Worm (Caenorhabditis elegans) whole organism, midembryonic: Measurements from ENCODE around the gene sulp-3.

Source experiments
- T22C8.4 ChIP-seq: fragments of 200-800 bp; sonication (Bioruptor generic); IDR thresholded peaks from 2 replicates; pipeline ENCODE4 v1.3.6; 2022; ENCODE audit warnings: missing genetic modification characterization, missing compliant biosample characterization
- cog-1 ChIP-seq: sonication (generic microtip); optimal IDR thresholded peaks from 2 replicates; lab custom pipeline; 2016; ENCODE audit warnings: missing genetic modification characterization, missing compliant biosample characterization
- flt-1 ChIP-seq: fragments of 200-800 bp; sonication (Bioruptor generic); IDR thresholded peaks from 2 replicates; pipeline ENCODE4 v1.3.6; 2022; ENCODE audit warnings: missing genetic modification characterization, missing compliant biosample characterization
- klf-2 ChIP-seq: fragments of 200-800 bp; sonication (Bioruptor generic); conservative IDR thresholded peaks from 2 replicates; pipeline ENCODE4 v1.3.6; 2022; ENCODE audit warnings: missing genetic modification reagents, missing genetic modification characterization, missing compliant biosample characterization
- med-1 ChIP-seq: sonication (generic microtip); optimal IDR thresholded peaks from 2 replicates; lab custom pipeline; 2017; ENCODE audit warnings: missing genetic modification characterization, mild to moderate bottlenecking, missing compliant biosample characterization, antibody characterized with exemption, missing genetic modification reagents; ENCODE audit not compliant: insufficient read depth
- ref-1 ChIP-seq: fragments of 200-800 bp; sonication (Bioruptor generic); conservative IDR thresholded peaks from 2 replicates; pipeline ENCODE4 v1.3.6; 2022; ENCODE audit warnings: missing genetic modification reagents, missing genetic modification characterization, missing compliant biosample characterization
- tab-1 ChIP-seq: fragments of 200-800 bp; sonication (Bioruptor generic); IDR thresholded peaks from 2 replicates; pipeline ENCODE4 v1.3.6; 2022; ENCODE audit warnings: missing genetic modification characterization, missing compliant biosample characterization
- ztf-23 ChIP-seq: fragments of 200-800 bp; sonication (Bioruptor generic); IDR thresholded peaks from 2 replicates; pipeline ENCODE4 v1.3.6; 2022; ENCODE audit warnings: missing genetic modification reagents, missing genetic modification characterization, missing compliant biosample characterization
- ztf-29 ChIP-seq: fragments of 200-800 bp; sonication (Bioruptor generic); IDR thresholded peaks from 2 replicates; pipeline ENCODE4 v1.3.6; 2022; ENCODE audit warnings: missing genetic modification reagents, missing genetic modification characterization, missing compliant biosample characterization

Gene sulp-3

ce11 chrX:8428319-8428888, 20.2 kb upstream of the sulp-3 start, which contains the start of gene F08F1.3:
F08F1.3 (plus strand) TSS chrX:8428838.
- TF ChIP-seq flt-1 (GFP tag; lab: Robert Waterston, UW): no peak

- TF ChIP-seq tab-1 (GFP tag; lab: Robert Waterston, UW) (no peak), cog-1 (no peak)
Observed at ce11 chrX:8426160-8426712, 18.1 kb upstream of the sulp-3 start.

ce11 chrX:8424286-8424685, 16.1 kb upstream of the sulp-3 start:
- no peak for TF ChIP-seq flt-1 (GFP tag; lab: Robert Waterston, UW)

ce11 chrX:8423633-8424032, 15.5 kb upstream of the sulp-3 start, which contains the start of gene tth-1:
tth-1 (minus strand) TSS chrX:8423733.
- TF ChIP-seq ztf-23 (GFP tag; lab: Robert Waterston, UW) (no peak), T22C8.4 (GFP tag; lab: Robert Waterston, UW) (no peak), med-1 (no peak), flt-1 (GFP tag; lab: Robert Waterston, UW) (no peak), tab-1 (GFP tag; lab: Robert Waterston, UW) (no peak), cog-1 (no peak), ref-1 (GFP tag; lab: Robert Waterston, UW) (no peak), klf-2 (no peak), ztf-29 (GFP tag; lab: Robert Waterston, UW) (no peak)

- TF ChIP-seq ref-1 (GFP tag; lab: Robert Waterston, UW): no peak
- TF ChIP-seq T22C8.4 (GFP tag; lab: Robert Waterston, UW): no peak
- no peak for TF ChIP-seq klf-2
- no peak for TF ChIP-seq ztf-29 (GFP tag; lab: Robert Waterston, UW)
- TF ChIP-seq ztf-23 (GFP tag; lab: Robert Waterston, UW): no peak
- no peak for TF ChIP-seq tab-1 (GFP tag; lab: Robert Waterston, UW)
Observed at ce11 chrX:8423199-8423598, 15.0 kb upstream of the sulp-3 start.

- TF ChIP-seq klf-2 (no peak), flt-1 (GFP tag; lab: Robert Waterston, UW) (no peak), ztf-29 (GFP tag; lab: Robert Waterston, UW) (no peak), cog-1 (no peak), tab-1 (GFP tag; lab: Robert Waterston, UW) (no peak), ztf-23 (GFP tag; lab: Robert Waterston, UW) (no peak), T22C8.4 (GFP tag; lab: Robert Waterston, UW) (no peak), med-1 (no peak), ref-1 (GFP tag; lab: Robert Waterston, UW) (no peak)
Observed at ce11 chrX:8422020-8422419, 13.9 kb upstream of the sulp-3 start, which contains the start of gene tag-123. tag-123 (minus strand) TSS chrX:8422055.

ce11 chrX:8421594-8421993, 13.4 kb upstream of the sulp-3 start:
- TF ChIP-seq T22C8.4 (GFP tag; lab: Robert Waterston, UW): no peak
- TF ChIP-seq ref-1 (GFP tag; lab: Robert Waterston, UW): no peak
- TF ChIP-seq flt-1 (GFP tag; lab: Robert Waterston, UW): no peak
- TF ChIP-seq ztf-29 (GFP tag; lab: Robert Waterston, UW): no peak
- no peak for TF ChIP-seq klf-2
- no peak for TF ChIP-seq cog-1
- TF ChIP-seq ztf-23 (GFP tag; lab: Robert Waterston, UW): no peak
- no peak for TF ChIP-seq tab-1 (GFP tag; lab: Robert Waterston, UW)
- no peak for TF ChIP-seq med-1

ce11 chrX:8419252-8419651, 11.1 kb upstream of the sulp-3 start:
- no peak for TF ChIP-seq med-1

- no peak for TF ChIP-seq ztf-29 (GFP tag; lab: Robert Waterston, UW)
- TF ChIP-seq tab-1 (GFP tag; lab: Robert Waterston, UW): no peak
- no peak for TF ChIP-seq med-1
- no peak for TF ChIP-seq cog-1
- no peak for TF ChIP-seq ztf-23 (GFP tag; lab: Robert Waterston, UW)
- TF ChIP-seq flt-1 (GFP tag; lab: Robert Waterston, UW): no peak
- no peak for TF ChIP-seq T22C8.4 (GFP tag; lab: Robert Waterston, UW)
- no peak for TF ChIP-seq klf-2
- TF ChIP-seq ref-1 (GFP tag; lab: Robert Waterston, UW): no peak
Observed at ce11 chrX:8418382-8418781, 10.2 kb upstream of the sulp-3 start, which contains the start of gene spp-13. spp-13 (minus strand) TSS chrX:8418524.

- no peak for TF ChIP-seq klf-2
- no peak for TF ChIP-seq cog-1
- TF ChIP-seq T22C8.4 (GFP tag; lab: Robert Waterston, UW): no peak
- TF ChIP-seq med-1: no peak
- no peak for TF ChIP-seq ztf-23 (GFP tag; lab: Robert Waterston, UW)
- no peak for TF ChIP-seq flt-1 (GFP tag; lab: Robert Waterston, UW)
- TF ChIP-seq tab-1 (GFP tag; lab: Robert Waterston, UW): no peak
- TF ChIP-seq ref-1 (GFP tag; lab: Robert Waterston, UW): no peak
- TF ChIP-seq ztf-29 (GFP tag; lab: Robert Waterston, UW): no peak
Observed at ce11 chrX:8417727-8418126, 9.6 kb upstream of the sulp-3 start.

- TF ChIP-seq tab-1 (GFP tag; lab: Robert Waterston, UW): no peak
Observed at ce11 chrX:8416819-8417218, 8.7 kb upstream of the sulp-3 start, which contains the start of gene ced-8. ced-8 (minus strand) TSS chrX:8416919.
